Worm (Caenorhabditis elegans) whole organism, midembryonic: ENCODE data around the gene mdt-21.

Experiments
- cog-1 ChIP-seq: sonication (generic microtip); optimal IDR thresholded peaks from 2 replicates; lab custom pipeline; 2016; ENCODE audit warnings: missing genetic modification characterization, missing compliant biosample characterization
- ref-1 ChIP-seq: fragments of 200-800 bp; sonication (Bioruptor generic); conservative IDR thresholded peaks from 2 replicates; pipeline ENCODE4 v1.3.6; 2022; ENCODE audit warnings: missing genetic modification reagents, missing genetic modification characterization, missing compliant biosample characterization
- tab-1 ChIP-seq: fragments of 200-800 bp; sonication (Bioruptor generic); IDR thresholded peaks from 2 replicates; pipeline ENCODE4 v1.3.6; 2022; ENCODE audit warnings: missing genetic modification characterization, missing compliant biosample characterization
- ztf-23 ChIP-seq: fragments of 200-800 bp; sonication (Bioruptor generic); IDR thresholded peaks from 2 replicates; pipeline ENCODE4 v1.3.6; 2022; ENCODE audit warnings: missing genetic modification reagents, missing genetic modification characterization, missing compliant biosample characterization

ce11 chrIII:11826118-11826517 lies 48.7 kb downstream of the mdt-21 start, which contains the start of gene rsp-8:
- TF ChIP-seq ref-1 (GFP tag; lab: Robert Waterston, UW): no peak
- no peak for TF ChIP-seq tab-1 (GFP tag; lab: Robert Waterston, UW)
- no peak for TF ChIP-seq cog-1 (tag; lab: Kevin White, UChicago)
- no peak for TF ChIP-seq ztf-23
